Fruit fly (Drosophila melanogaster) S2 (cell line): ENCODE measurements around the gene PNKP.

ENCODE experiments used
- CG8478 ChIP-seq: fragments of >200 bp; optimal IDR thresholded peaks from 2 replicates; lab custom pipeline; 2018
- CTCF ChIP-seq, 2 experiments: fragments of >200 bp; optimal IDR thresholded peaks; 2 replicates each; lab custom pipeline; 2018

DNA sequence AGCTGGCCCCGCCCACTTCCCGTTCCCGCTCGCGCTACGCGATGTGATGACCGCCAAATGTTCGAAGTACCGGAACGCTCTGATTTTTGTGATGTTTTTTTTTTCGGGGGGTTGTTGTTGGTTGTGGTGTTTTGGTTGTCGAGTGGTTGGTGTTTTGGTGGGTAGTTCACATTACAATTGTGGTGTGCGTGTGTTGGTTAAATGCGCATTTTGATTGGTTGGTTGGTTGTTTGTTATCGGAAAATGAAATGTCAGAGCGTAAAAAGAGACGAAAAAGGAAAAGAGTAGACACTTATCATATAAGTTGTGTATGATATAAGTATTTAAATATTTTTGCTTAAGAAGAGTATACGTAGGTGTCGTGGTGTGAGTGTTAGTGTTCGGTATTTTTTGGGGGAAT, 25.2 kb upstream of the PNKP start:
- no peak for TF ChIP-seq CG8478 (lab: Kevin White, UChicago)
- no peak for TF ChIP-seq CTCF (optimal IDR thresholded peaks at IDR 0.05; lab: Kevin White, UChicago)
